Worm (Caenorhabditis elegans) whole organism, young adult: ENCODE measurements around the gene sto-6.

Experiments
- B0035.1 ChIP-seq: sonication (generic microtip); optimal IDR thresholded peaks from 2 replicates; lab custom pipeline; 2016; ENCODE audit warnings: missing genetic modification characterization, mild to moderate bottlenecking, missing compliant biosample characterization, missing genotype, missing genetic modification reagents
- F22D6.2 ChIP-seq: sonication (generic microtip); optimal IDR thresholded peaks from 2 replicates; lab custom pipeline; 2016; ENCODE audit warnings: mild to moderate bottlenecking, missing genetic modification characterization, missing compliant biosample characterization
- F33H1.4 ChIP-seq: fragments of 200-800 bp; sonication (Bioruptor generic); IDR thresholded peaks from 2 replicates; pipeline ENCODE4 v1.3.6; 2022; ENCODE audit warnings: missing genetic modification reagents, missing genetic modification characterization, missing compliant biosample characterization
- F39B2.1 ChIP-seq: fragments of 200-800 bp; sonication (Bioruptor generic); IDR thresholded peaks from 2 replicates; pipeline ENCODE4 v1.3.6; 2022; ENCODE audit warnings: missing genetic modification reagents, missing genetic modification characterization, missing compliant biosample characterization
- F57A8.1 ChIP-seq: fragments of 200-800 bp; sonication (Bioruptor generic); optimal IDR thresholded peaks from 2 replicates; lab custom pipeline; 2018; ENCODE audit warnings: mild to moderate bottlenecking, missing genetic modification characterization, moderate library complexity, missing compliant biosample characterization
- F57C9.4 ChIP-seq: sonication (generic microtip); optimal IDR thresholded peaks from 2 replicates; lab custom pipeline; 2017; ENCODE audit warnings: mild to moderate bottlenecking, missing genetic modification characterization, missing compliant biosample characterization
- K11D2.4 ChIP-seq: fragments of 200-800 bp; sonication (Bioruptor generic); IDR thresholded peaks from 2 replicates; pipeline ENCODE4 v1.3.6; 2022; ENCODE audit warnings: missing genetic modification reagents, missing genetic modification characterization, missing compliant biosample characterization
- Y67H2A.10 ChIP-seq: fragments of 200-800 bp; sonication (Bioruptor generic); conservative IDR thresholded peaks from 2 replicates; pipeline ENCODE4 v1.3.6; 2022; ENCODE audit warnings: missing genetic modification reagents, missing genetic modification characterization, missing compliant biosample characterization
- Y95B8A.8 ChIP-seq: fragments of 200-800 bp; sonication (Bioruptor generic); IDR thresholded peaks from 2 replicates; pipeline ENCODE4 v1.3.6; 2022; ENCODE audit warnings: missing genetic modification reagents, missing genetic modification characterization, missing compliant biosample characterization
- athp-1 ChIP-seq: sonication (generic microtip); optimal IDR thresholded peaks from 2 replicates; lab custom pipeline; 2017; ENCODE audit warnings: mild to moderate bottlenecking, missing genetic modification characterization, missing compliant biosample characterization
- attf-3 ChIP-seq: fragments of 200-800 bp; sonication (Bioruptor generic); conservative IDR thresholded peaks from 2 replicates; pipeline ENCODE4 v1.3.6; 2022; ENCODE audit warnings: missing genetic modification reagents, missing genetic modification characterization, missing compliant biosample characterization
- attf-5 ChIP-seq: fragments of 200-800 bp; sonication (Bioruptor generic); optimal IDR thresholded peaks from 2 replicates; lab custom pipeline; 2018; ENCODE audit warnings: mild to moderate bottlenecking, missing genetic modification characterization, missing compliant biosample characterization
- bed-1 ChIP-seq: fragments of 200-800 bp; sonication (Bioruptor generic); IDR thresholded peaks from 2 replicates; pipeline ENCODE4 v1.3.6; 2022; ENCODE audit warnings: missing genetic modification reagents, missing genetic modification characterization, missing compliant biosample characterization
- bed-2 ChIP-seq: fragments of 200-800 bp; sonication (Bioruptor generic); IDR thresholded peaks from 2 replicates; pipeline ENCODE4 v1.3.6; 2022; ENCODE audit warnings: missing genetic modification reagents, missing genetic modification characterization, missing compliant biosample characterization
- cebp-1 ChIP-seq, 2 experiments: fragments of 200-800 bp in 1 of 2; sonication (Bioruptor generic) in 1 of 2; sonication (generic microtip) in 1 of 2; IDR thresholded peaks in 1 of 2; optimal IDR thresholded peaks in 1 of 2; 2 replicates each; pipeline versions ENCODE4 v1.3.6 to Lab custom; 2017 to 2022; ENCODE audit warnings: missing compliant biosample characterization in 2 of 2, missing genetic modification characterization in 2 of 2, mild to moderate bottlenecking in 1 of 2, missing genetic modification reagents in 1 of 2, moderate library complexity in 1 of 2
- ceh-100 ChIP-seq: fragments of 200-800 bp; sonication (Bioruptor generic); IDR thresholded peaks from 2 replicates; pipeline ENCODE4 v1.3.6; 2022; ENCODE audit warnings: missing genetic modification reagents, missing genetic modification characterization, missing compliant biosample characterization
- ceh-79 ChIP-seq: sonication (generic microtip); optimal IDR thresholded peaks from 2 replicates; lab custom pipeline; 2017; ENCODE audit warnings: mild to moderate bottlenecking, missing genetic modification characterization, missing compliant biosample characterization
- ceh-91 ChIP-seq: fragments of 200-800 bp; sonication (Bioruptor generic); IDR thresholded peaks from 2 replicates; pipeline ENCODE4 v1.3.6; 2022; ENCODE audit warnings: missing genetic modification reagents, missing genetic modification characterization, missing compliant biosample characterization
- chd-7 ChIP-seq: sonication (generic microtip); optimal IDR thresholded peaks from 2 replicates; lab custom pipeline; 2016; ENCODE audit warnings: mild to moderate bottlenecking, missing genetic modification characterization, moderate library complexity, missing compliant biosample characterization
- dox-1 ChIP-seq: fragments of 200-800 bp; sonication (Bioruptor generic); IDR thresholded peaks from 2 replicates; pipeline ENCODE4 v1.3.6; 2022; ENCODE audit warnings: missing genetic modification reagents, missing genetic modification characterization, missing compliant biosample characterization
- efl-1 ChIP-seq: fragments of 150-350 bp; optimal IDR thresholded peaks from 2 replicates; lab custom pipeline; 2014; ENCODE audit warnings: missing biosample characterization, missing genetic modification reagents, missing genetic modification characterization
- egl-18 ChIP-seq: fragments of 200-800 bp; sonication (Bioruptor generic); IDR thresholded peaks from 2 replicates; pipeline ENCODE4 v1.3.6; 2022; ENCODE audit warnings: missing genetic modification reagents, missing genetic modification characterization, missing compliant biosample characterization
- egrh-3 ChIP-seq: fragments of 200-800 bp; sonication (Bioruptor generic); IDR thresholded peaks from 2 replicates; pipeline ENCODE4 v1.3.6; 2022; ENCODE audit warnings: missing genetic modification reagents, missing genetic modification characterization, missing compliant biosample characterization
- fkh-3 ChIP-seq: sonication (generic microtip); optimal IDR thresholded peaks from 2 replicates; lab custom pipeline; 2016; ENCODE audit warnings: mild to moderate bottlenecking, missing genetic modification characterization, missing compliant biosample characterization
- gei-17 ChIP-seq: fragments of 200-800 bp; sonication (Bioruptor generic); optimal IDR thresholded peaks from 2 replicates; lab custom pipeline; 2018; ENCODE audit warnings: mild to moderate bottlenecking, missing genetic modification characterization, missing compliant biosample characterization
- hlh-26 ChIP-seq: fragments of 200-800 bp; sonication (Bioruptor generic); conservative IDR thresholded peaks from 2 replicates; pipeline ENCODE4 v1.3.6; 2022; ENCODE audit warnings: missing genetic modification reagents, missing genetic modification characterization, missing compliant biosample characterization
- lag-1 ChIP-seq: fragments of 200-800 bp; sonication (Bioruptor generic); IDR thresholded peaks from 2 replicates; pipeline ENCODE4 v1.3.6; 2022; ENCODE audit warnings: missing genetic modification reagents, missing genetic modification characterization, missing compliant biosample characterization
- let-526 ChIP-seq: fragments of 200-800 bp; sonication (Bioruptor generic); IDR thresholded peaks from 2 replicates; pipeline ENCODE4 v1.3.6; 2022; ENCODE audit warnings: missing genetic modification reagents, missing genetic modification characterization, missing compliant biosample characterization
- let-607 ChIP-seq, 2 experiments: fragments of 200-800 bp in 1 of 2; sonication (Bioruptor generic) in 1 of 2; sonication (generic microtip) in 1 of 2; optimal IDR thresholded peaks; 2 replicates each; lab custom pipeline; 2016 to 2018; ENCODE audit warnings: mild to moderate bottlenecking in 2 of 2, missing compliant biosample characterization in 2 of 2, missing genetic modification characterization in 2 of 2, moderate library complexity in 2 of 2, missing genotype in 1 of 2
- lin-40 ChIP-seq: sonication (generic microtip); optimal IDR thresholded peaks from 2 replicates; lab custom pipeline; 2016; ENCODE audit warnings: missing genetic modification characterization, mild to moderate bottlenecking, missing compliant biosample characterization, missing genotype, missing genetic modification reagents
- lin-54 ChIP-seq: fragments of 200-800 bp; sonication (Bioruptor generic); optimal IDR thresholded peaks from 2 replicates; lab custom pipeline; 2018; ENCODE audit warnings: mild to moderate bottlenecking, missing genetic modification characterization, missing compliant biosample characterization
- lir-1 ChIP-seq: fragments of 200-800 bp; sonication (Bioruptor generic); conservative IDR thresholded peaks from 2 replicates; pipeline ENCODE4 v1.3.6; 2022; ENCODE audit warnings: missing genetic modification reagents, missing genetic modification characterization, missing compliant biosample characterization
- madf-10 ChIP-seq: sonication (generic microtip); optimal IDR thresholded peaks from 2 replicates; lab custom pipeline; 2016; ENCODE audit warnings: mild to moderate bottlenecking, missing genetic modification characterization, missing compliant biosample characterization
- madf-8 ChIP-seq: fragments of 200-800 bp; sonication (Bioruptor generic); conservative IDR thresholded peaks from 2 replicates; pipeline ENCODE4 v1.3.6; 2022; ENCODE audit warnings: missing genetic modification reagents, missing genetic modification characterization, missing compliant biosample characterization
- nfya-2 ChIP-seq: fragments of 200-800 bp; sonication (Bioruptor generic); IDR thresholded peaks from 2 replicates; pipeline ENCODE4 v1.3.6; 2022; ENCODE audit warnings: missing genetic modification reagents, missing genetic modification characterization, missing compliant biosample characterization
- nhr-120 ChIP-seq: fragments of 200-800 bp; sonication (Bioruptor generic); IDR thresholded peaks from 2 replicates; pipeline ENCODE4 v1.3.6; 2022; ENCODE audit warnings: missing genetic modification characterization, missing compliant biosample characterization
- nhr-80 ChIP-seq: sonication (generic microtip); optimal IDR thresholded peaks from 2 replicates; lab custom pipeline; 2016; ENCODE audit warnings: missing genetic modification characterization, missing compliant biosample characterization
- nhr-90 ChIP-seq: sonication (generic microtip); optimal IDR thresholded peaks from 2 replicates; lab custom pipeline; 2016; ENCODE audit warnings: missing genotype, mild to moderate bottlenecking, missing genetic modification characterization, missing compliant biosample characterization
- pha-4 ChIP-seq: fragments of 150-350 bp; sonication (generic microtip); optimal IDR thresholded peaks from 2 replicates; lab custom pipeline; 2014; ENCODE audit warnings: missing biosample characterization, missing genetic modification reagents, missing genetic modification characterization
- repo-1 ChIP-seq: sonication (generic microtip); optimal IDR thresholded peaks from 2 replicates; lab custom pipeline; 2017; ENCODE audit warnings: mild to moderate bottlenecking, missing genetic modification characterization, missing compliant biosample characterization
- snpc-4 ChIP-seq, 5 experiments: fragments of 150-350 bp in 1 of 5; sonication (generic microtip) in 4 of 5; optimal IDR thresholded peaks; 2 replicates each; lab custom pipeline; 2014 to 2018; ENCODE audit warnings: missing genetic modification characterization in 5 of 5, missing biosample characterization in 3 of 5, antibody characterized with exemption in 2 of 5, mild to moderate bottlenecking in 2 of 5, missing compliant biosample characterization in 2 of 5, missing genotype in 2 of 5, moderate library complexity in 2 of 5, missing genetic modification reagents in 1 of 5
- somi-1 ChIP-seq: fragments of 200-800 bp; sonication (Bioruptor generic); optimal IDR thresholded peaks from 2 replicates; lab custom pipeline; 2018; ENCODE audit warnings: mild to moderate bottlenecking, missing genetic modification characterization, missing compliant biosample characterization
- xnd-1 ChIP-seq: sonication (generic microtip); optimal IDR thresholded peaks from 2 replicates; lab custom pipeline; 2016; ENCODE audit warnings: missing genotype, missing genetic modification reagents, missing genetic modification characterization, missing compliant biosample characterization
- ztf-18 ChIP-seq: sonication (generic microtip); optimal IDR thresholded peaks from 2 replicates; lab custom pipeline; 2016; ENCODE audit warnings: missing genotype, mild to moderate bottlenecking, missing genetic modification characterization, missing compliant biosample characterization
- ztf-26 ChIP-seq: sonication (generic microtip); optimal IDR thresholded peaks from 2 replicates; lab custom pipeline; 2017; ENCODE audit warnings: missing genetic modification characterization, missing compliant biosample characterization
- ztf-6 ChIP-seq: fragments of 200-800 bp; sonication (Bioruptor generic); IDR thresholded peaks from 2 replicates; pipeline ENCODE4 v1.3.6; 2022; ENCODE audit warnings: missing genetic modification reagents, missing genetic modification characterization, missing compliant biosample characterization

Gene sto-6

ce11 chrX:11605766-11606490, 26.3 kb upstream of the sto-6 start (continued):
- TF ChIP-seq hlh-26 (no peak), somi-1 (GFP tag; lab: Kevin White, UChicago) (peak; percentile 99), attf-3 (0 out of 2 replicates have a peak, but pooled peaks have one; percentile 26), let-526 (GFP tag; lab: Robert Waterston, UW) (peak; percentile 69; the same call in 1 of the 2 replicates), F39B2.1 (GFP tag; lab: Robert Waterston, UW) (no peak), fkh-3 (tag; lab: Kevin White, UChicago) (no peak), Y95B8A.8 (GFP tag; lab: Robert Waterston, UW) (peak; percentile 59), madf-10 (tag; lab: Kevin White, UChicago) (peak; percentile 90), Y67H2A.10 (GFP tag; lab: Robert Waterston, UW) (peak; percentile 78; the same call in 1 of the 2 replicates), K11D2.4 (GFP tag; lab: Robert Waterston, UW) (peak; percentile 95), ztf-6 (GFP tag; lab: Robert Waterston, UW) (peak; percentile 82), lin-40 (tag; lab: Kevin White, UChicago) (peak; percentile 98), xnd-1 (tag; lab: Kevin White, UChicago) (no peak), repo-1 (peak; percentile 95), ceh-91 (GFP tag; lab: Robert Waterston, UW) (no peak), ceh-79 (tag; lab: Kevin White, UChicago) (peak; percentile 61), gei-17 (GFP tag; lab: Kevin White, UChicago) (peak; percentile 90), egrh-3 (GFP tag; lab: Robert Waterston, UW) (peak; percentile 80), F33H1.4 (GFP tag; lab: Robert Waterston, UW) (peak; percentile 7; the same call in 1 of the 2 replicates), chd-7 (peak; percentile 97), ztf-18 (peak; percentile 70), athp-1 (peak; percentile 88), madf-8 (GFP tag; lab: Robert Waterston, UW) (no peak), F57A8.1 (GFP tag; lab: Kevin White, UChicago) (peak; percentile 68), nfya-2 (GFP tag; lab: Robert Waterston, UW) (no peak), bed-2 (GFP tag; lab: Robert Waterston, UW) (no peak), attf-5 (GFP tag; lab: Kevin White, UChicago) (peak; percentile 96), let-607 (tag; optimal IDR thresholded peaks at IDR 0.05; lab: Kevin White, UChicago) (peak; percentile 86 to 87), snpc-4 (GFP tag; optimal IDR thresholded peaks at IDR 0.05; lab: Kevin White, UChicago) (peak; percentile 62), snpc-4 (tag; optimal IDR thresholded peaks at IDR 0.05; lab: Kevin White, UChicago) (peak in 2 of 4 experiments; percentile 81 to 82), pha-4 (tag; lab: Kevin White, UChicago) (no peak), ztf-26 (tag; lab: Kevin White, UChicago) (peak; percentile 99), dox-1 (GFP tag; lab: Robert Waterston, UW) (peak; percentile 94), F57C9.4 (tag; lab: Kevin White, UChicago) (peak; percentile 77), lin-54 (GFP tag; lab: Kevin White, UChicago) (peak; percentile 75), nhr-90 (tag; lab: Kevin White, UChicago) (peak; percentile 97), ceh-100 (peak; percentile 14; the same call in 1 of the 2 replicates), egl-18 (GFP tag; lab: Robert Waterston, UW) (0 out of 2 replicates have a peak, but pooled peaks have one; percentile 72), lir-1 (GFP tag; lab: Robert Waterston, UW) (peak; percentile 55), bed-1 (GFP tag; lab: Robert Waterston, UW) (no peak), cebp-1 (GFP tag; IDR thresholded peaks at IDR 0.05; lab: Robert Waterston, UW) (peak; percentile 100), cebp-1 (tag; optimal IDR thresholded peaks at IDR 0.05; lab: Kevin White, UChicago) (peak; percentile 100), efl-1 (GFP tag; lab: Kevin White, UChicago) (peak; percentile 37), nhr-120 (GFP tag; lab: Robert Waterston, UW) (no peak), F22D6.2 (tag; lab: Kevin White, UChicago) (peak; percentile 89), lag-1 (GFP tag; lab: Robert Waterston, UW) (no peak), nhr-80 (tag; lab: Kevin White, UChicago) (peak; percentile 95), B0035.1 (peak; percentile 92)
